Worm (Caenorhabditis elegans) whole organism, early embryonic: ENCODE results near the gene lido-7.

Experiments
- B0310.2 ChIP-seq: sonication (generic microtip); optimal IDR thresholded peaks from 2 replicates; lab custom pipeline; 2016; ENCODE audit warnings: mild to moderate bottlenecking, missing genetic modification characterization, missing compliant biosample characterization
- F13C5.2 ChIP-seq: sonication (generic microtip); optimal IDR thresholded peaks from 2 replicates; lab custom pipeline; 2017; ENCODE audit warnings: mild to moderate bottlenecking, missing genetic modification characterization, inconsistent platforms, missing compliant biosample characterization
- ama-1 ChIP-seq: fragments of 150-350 bp; optimal IDR thresholded peaks from 2 replicates; lab custom pipeline; 2014
- ceh-13 ChIP-seq: fragments of 200-800 bp; sonication (Bioruptor generic); optimal IDR thresholded peaks from 2 replicates; lab custom pipeline; 2018; ENCODE audit warnings: mild to moderate bottlenecking, missing genetic modification characterization, missing compliant biosample characterization
- ceh-36 ChIP-seq: sonication (generic microtip); optimal IDR thresholded peaks from 2 replicates; lab custom pipeline; 2016; ENCODE audit warnings: missing genetic modification characterization, inconsistent platforms, missing compliant biosample characterization
- flt-1 ChIP-seq: fragments of 200-800 bp; sonication (Bioruptor generic); IDR thresholded peaks from 2 replicates; pipeline ENCODE4 v1.3.6; 2022; ENCODE audit warnings: missing genetic modification characterization, missing compliant biosample characterization
- hmbx-1 ChIP-seq: sonication (generic microtip); optimal IDR thresholded peaks from 2 replicates; lab custom pipeline; 2016; ENCODE audit warnings: mild to moderate bottlenecking, missing genetic modification characterization, missing compliant biosample characterization
- pes-1 ChIP-seq: fragments of 200-800 bp; sonication (Bioruptor generic); IDR thresholded peaks from 2 replicates; pipeline ENCODE4 v1.3.6; 2022; ENCODE audit warnings: missing genetic modification reagents, missing genetic modification characterization, missing compliant biosample characterization
- scrt-1 ChIP-seq: fragments of 200-800 bp; sonication (Bioruptor generic); IDR thresholded peaks from 2 replicates; pipeline ENCODE4 v1.3.6; 2022; ENCODE audit warnings: missing genetic modification characterization, missing compliant biosample characterization
- sea-1 ChIP-seq: fragments of 200-800 bp; sonication (Bioruptor generic); conservative IDR thresholded peaks from 2 replicates; pipeline ENCODE4 v1.3.6; 2022; ENCODE audit warnings: missing genetic modification characterization, missing compliant biosample characterization
- tbx-37 ChIP-seq: fragments of 200-800 bp; sonication (Bioruptor generic); conservative IDR thresholded peaks from 2 replicates; pipeline ENCODE4 v1.3.6; 2022; ENCODE audit warnings: missing genetic modification reagents, missing genetic modification characterization, missing compliant biosample characterization
- tra-4 ChIP-seq: sonication (generic microtip); optimal IDR thresholded peaks from 2 replicates; lab custom pipeline; 2017; ENCODE audit warnings: missing genetic modification characterization, missing compliant biosample characterization

DNA sequence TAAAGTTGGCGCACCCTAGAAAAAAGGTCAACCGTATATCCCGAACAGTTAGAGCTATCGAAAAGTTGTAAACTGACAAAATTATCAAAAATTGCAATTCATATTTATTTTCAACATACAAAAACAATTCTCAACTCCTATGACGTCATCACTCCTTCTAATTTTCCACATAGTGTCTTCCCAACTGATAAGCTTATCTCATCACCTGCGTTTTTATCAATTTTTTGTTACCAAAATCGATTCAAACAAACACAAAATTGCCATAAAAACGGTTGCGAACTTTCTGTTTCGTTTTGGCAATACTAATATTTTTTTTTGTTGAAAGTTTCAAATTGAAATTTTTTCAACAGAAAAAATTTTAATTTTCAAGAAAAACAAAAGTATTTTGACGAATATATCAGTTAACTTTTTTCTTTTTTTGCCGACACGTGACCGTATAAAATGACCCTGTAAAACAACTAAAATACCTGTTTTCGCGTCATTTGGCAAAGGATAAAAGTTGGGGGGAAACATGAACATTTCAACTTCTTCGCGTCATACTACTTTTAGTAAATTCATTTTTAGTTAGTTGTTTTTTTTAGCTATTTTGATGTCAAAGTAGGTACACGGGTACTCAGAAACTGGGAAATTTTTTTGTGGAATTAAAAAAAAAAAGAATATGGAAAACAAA lies 12.4 kb upstream of the lido-7 start:
- TF ChIP-seq sea-1 (GFP tag; lab: Robert Waterston, UW) (no peak), flt-1 (no peak), ama-1 (lab: Kevin White, UChicago) (no peak), pes-1 (GFP tag; lab: Robert Waterston, UW) (no peak), tra-4 (tag; lab: Kevin White, UChicago) (no peak), B0310.2 (tag; lab: Kevin White, UChicago) (no peak), ceh-36 (tag; lab: Kevin White, UChicago) (no peak), scrt-1 (GFP tag; lab: Robert Waterston, UW) (no peak), tbx-37 (no peak), ceh-13 (GFP tag; lab: Kevin White, UChicago) (no peak), hmbx-1 (tag; lab: Kevin White, UChicago) (no peak), F13C5.2 (tag; lab: Kevin White, UChicago) (no peak)
